Fruit fly (Drosophila melanogaster) whole organism, prepupa: Measurements from ENCODE around the gene Ace.

Experiments
- Blimp-1 ChIP-seq: fragments of 200-800 bp; sonication (Bioruptor generic); optimal IDR thresholded peaks from 3 replicates; lab custom pipeline; 2017; ENCODE audit warnings: missing biosample characterization, missing genetic modification characterization, mild to moderate bottlenecking, moderate library complexity, missing genetic modification reagents
- CG10631 ChIP-seq: fragments of 200-800 bp; sonication (Bioruptor generic); optimal IDR thresholded peaks from 2 replicates; lab custom pipeline; 2016; ENCODE audit warnings: missing biosample characterization, missing genetic modification characterization
- CG11294 ChIP-seq: fragments of 200-800 bp; sonication (Bioruptor generic); IDR thresholded peaks from 2 replicates; pipeline ENCODE4 v1.3.6; 2022; ENCODE audit warnings: missing biosample characterization, missing genetic modification characterization
- CG11762 ChIP-seq: fragments of 200-800 bp; sonication (Bioruptor generic); optimal IDR thresholded peaks from 3 replicates; lab custom pipeline; 2016; ENCODE audit warnings: missing biosample characterization, missing genetic modification characterization; ENCODE audit not compliant: insufficient read depth
- CG15336 ChIP-seq: fragments of 200-800 bp; sonication (Bioruptor generic); IDR thresholded peaks from 2 replicates; pipeline ENCODE4 v1.3.6; 2022; ENCODE audit warnings: missing biosample characterization, missing genetic modification characterization
- CG16779 ChIP-seq: fragments of 200-800 bp; sonication (Bioruptor generic); optimal IDR thresholded peaks from 3 replicates; lab custom pipeline; 2017; ENCODE audit warnings: missing biosample characterization, mild to moderate bottlenecking, missing genetic modification characterization
- CG3032 ChIP-seq: fragments of 200-800 bp; optimal IDR thresholded peaks from 2 replicates; lab custom pipeline; 2019; ENCODE audit warnings: missing biosample characterization, mild to moderate bottlenecking, missing genetic modification characterization, moderate library complexity
- CG31627 ChIP-seq: fragments of 200-800 bp; sonication (Bioruptor generic); optimal IDR thresholded peaks from 3 replicates; lab custom pipeline; 2016; ENCODE audit warnings: missing biosample characterization, missing genetic modification characterization
- CG32006 ChIP-seq: fragments of 200-800 bp; sonication (Bioruptor generic); optimal IDR thresholded peaks from 3 replicates; lab custom pipeline; 2017; ENCODE audit warnings: missing biosample characterization, mild to moderate bottlenecking, missing genetic modification characterization
- CG3919 ChIP-seq: fragments of 200-800 bp; sonication (Bioruptor generic); optimal IDR thresholded peaks from 3 replicates; lab custom pipeline; 2016; ENCODE audit warnings: missing biosample characterization, missing genetic modification characterization
- CG6276 ChIP-seq: fragments of 200-800 bp; sonication (Bioruptor generic); optimal IDR thresholded peaks from 2 replicates; lab custom pipeline; 2017; ENCODE audit warnings: missing biosample characterization, mild to moderate bottlenecking, missing genetic modification characterization
- CG6792 ChIP-seq: fragments of 200-800 bp; sonication (Bioruptor generic); optimal IDR thresholded peaks from 3 replicates; lab custom pipeline; 2016; ENCODE audit warnings: missing biosample characterization, missing genetic modification characterization
- CG6854 ChIP-seq: fragments of 200-800 bp; sonication (Bioruptor generic); optimal IDR thresholded peaks from 2 replicates; lab custom pipeline; 2017; ENCODE audit warnings: missing biosample characterization, mild to moderate bottlenecking, missing genetic modification characterization
- CG7368 ChIP-seq: fragments of 200-800 bp; sonication (Bioruptor generic); optimal IDR thresholded peaks from 3 replicates; lab custom pipeline; 2016; ENCODE audit warnings: missing biosample characterization, missing genetic modification characterization
- CG8119 ChIP-seq: fragments of 200-800 bp; sonication (Bioruptor generic); IDR thresholded peaks from 3 replicates; pipeline ENCODE4 v1.3.6; 2022; ENCODE audit warnings: missing biosample characterization, missing genetic modification characterization
- CG8632 ChIP-seq: fragments of 200-800 bp; sonication (Bioruptor generic); optimal IDR thresholded peaks from 3 replicates; lab custom pipeline; 2016; ENCODE audit warnings: missing biosample characterization, missing genetic modification characterization
- CG9139 ChIP-seq: fragments of 200-800 bp; sonication (Bioruptor generic); optimal IDR thresholded peaks from 3 replicates; lab custom pipeline; 2017; ENCODE audit warnings: missing biosample characterization, mild to moderate bottlenecking, missing genetic modification characterization
- Eip75B ChIP-seq: fragments of 200-800 bp; sonication (Bioruptor generic); optimal IDR thresholded peaks from 3 replicates; lab custom pipeline; 2016; ENCODE audit warnings: missing biosample characterization, missing genetic modification characterization
- Eip78C ChIP-seq: fragments of 200-800 bp; sonication (Bioruptor generic); peaks from one replicate; lab custom pipeline; 2016; ENCODE audit warnings: missing biosample characterization, missing genetic modification characterization
- Ets21C ChIP-seq: fragments of 200-800 bp; sonication (Bioruptor generic); optimal IDR thresholded peaks from 3 replicates; lab custom pipeline; 2016; ENCODE audit warnings: missing biosample characterization, missing genetic modification characterization
- Ets96B ChIP-seq: fragments of 200-800 bp; optimal IDR thresholded peaks from 2 replicates; lab custom pipeline; 2019; ENCODE audit warnings: missing biosample characterization, mild to moderate bottlenecking, missing genetic modification characterization, moderate library complexity
- Gug ChIP-seq: fragments of 200-800 bp; sonication (Bioruptor generic); IDR thresholded peaks from 2 replicates; pipeline ENCODE4 v1.3.6; 2022; ENCODE audit warnings: missing biosample characterization, missing genetic modification characterization
- Hr38 ChIP-seq: sonication (Bioruptor generic); optimal IDR thresholded peaks from 2 replicates; lab custom pipeline; 2016; ENCODE audit warnings: missing biosample characterization, missing genetic modification characterization
- Hr39 ChIP-seq: fragments of 200-800 bp; sonication (Bioruptor generic); optimal IDR thresholded peaks from 2 replicates; lab custom pipeline; 2016; ENCODE audit warnings: missing biosample characterization, missing genetic modification characterization
- Hr4 ChIP-seq: fragments of 200-800 bp; sonication (Bioruptor generic); optimal IDR thresholded peaks from 3 replicates; lab custom pipeline; 2016; ENCODE audit warnings: missing biosample characterization, missing genetic modification characterization
- Lpt ChIP-seq: fragments of 200-800 bp; sonication (Bioruptor generic); optimal IDR thresholded peaks from 3 replicates; lab custom pipeline; 2016; ENCODE audit warnings: missing biosample characterization, missing genetic modification characterization
- Met ChIP-seq: fragments of 200-800 bp; sonication (Bioruptor generic); optimal IDR thresholded peaks from 3 replicates; lab custom pipeline; 2016; ENCODE audit warnings: missing biosample characterization, missing genetic modification characterization
- Smox ChIP-seq: fragments of 200-800 bp; sonication (Bioruptor generic); optimal IDR thresholded peaks from 3 replicates; lab custom pipeline; 2016; ENCODE audit warnings: missing biosample characterization, missing genetic modification characterization
- Sox102F ChIP-seq: fragments of 200-800 bp; sonication (Bioruptor generic); optimal IDR thresholded peaks from 2 replicates; lab custom pipeline; 2016; ENCODE audit warnings: missing biosample characterization, mild to moderate bottlenecking, missing genetic modification characterization
- Sox14 ChIP-seq: fragments of 200-800 bp; sonication (Bioruptor generic); optimal IDR thresholded peaks from 3 replicates; lab custom pipeline; 2016; ENCODE audit warnings: missing biosample characterization, missing genetic modification characterization
- Sox15 ChIP-seq: fragments of 200-800 bp; sonication (Bioruptor generic); optimal IDR thresholded peaks from 3 replicates; lab custom pipeline; 2016; ENCODE audit warnings: missing biosample characterization, missing genetic modification characterization
- achi ChIP-seq: fragments of 200-800 bp; sonication (Bioruptor generic); optimal IDR thresholded peaks from 3 replicates; lab custom pipeline; 2016; ENCODE audit warnings: missing biosample characterization, missing genetic modification characterization
- cyc ChIP-seq: fragments of 200-800 bp; sonication (Bioruptor generic); optimal IDR thresholded peaks from 3 replicates; lab custom pipeline; 2016; ENCODE audit warnings: missing biosample characterization, missing genetic modification characterization
- dac ChIP-seq: fragments of 200-800 bp; sonication (Bioruptor generic); optimal IDR thresholded peaks from 2 replicates; lab custom pipeline; 2017; ENCODE audit warnings: missing biosample characterization, mild to moderate bottlenecking, missing genetic modification characterization
- dsx ChIP-seq: fragments of 200-800 bp; optimal IDR thresholded peaks from 3 replicates; lab custom pipeline; 2019; ENCODE audit warnings: missing biosample characterization, mild to moderate bottlenecking, missing genetic modification characterization, moderate library complexity; ENCODE audit not compliant: poor library complexity, severe bottlenecking
- eg ChIP-seq: fragments of 200-800 bp; sonication (Bioruptor generic); IDR thresholded peaks from 3 replicates; pipeline ENCODE4 v1.3.6; 2022; ENCODE audit warnings: missing biosample characterization, missing genetic modification characterization
- esn ChIP-seq: fragments of 200-800 bp; sonication (Bioruptor generic); optimal IDR thresholded peaks from 2 replicates; lab custom pipeline; 2016; ENCODE audit warnings: missing biosample characterization, mild to moderate bottlenecking, missing genetic modification characterization, moderate library complexity
- fd85E ChIP-seq: fragments of 200-800 bp; sonication (Bioruptor generic); optimal IDR thresholded peaks from 3 replicates; lab custom pipeline; 2016; ENCODE audit warnings: missing biosample characterization, missing genetic modification characterization
- fkh ChIP-seq: fragments of 200-800 bp; sonication (Bioruptor generic); optimal IDR thresholded peaks from 3 replicates; lab custom pipeline; 2017; ENCODE audit warnings: missing biosample characterization, mild to moderate bottlenecking, missing genetic modification characterization, moderate library complexity
- pdm3 ChIP-seq: fragments of 200-800 bp; sonication (Bioruptor generic); optimal IDR thresholded peaks from 3 replicates; lab custom pipeline; 2016; ENCODE audit warnings: missing biosample characterization, missing genetic modification characterization
- salr ChIP-seq, 2 experiments: fragments of 200-800 bp; sonication (Bioruptor generic); optimal IDR thresholded peaks; 3 replicates each; lab custom pipeline; 2016 to 2018; ENCODE audit warnings: missing biosample characterization in 2 of 2, missing genetic modification characterization in 2 of 2, mild to moderate bottlenecking in 1 of 2
- svp ChIP-seq: fragments of 200-800 bp; sonication (Bioruptor generic); peaks from one replicate; lab custom pipeline; 2016; ENCODE audit warnings: missing biosample characterization, missing genetic modification characterization
- vri ChIP-seq: fragments of 200-800 bp; sonication (Bioruptor generic); optimal IDR thresholded peaks from 3 replicates; lab custom pipeline; 2016; ENCODE audit warnings: missing biosample characterization, mild to moderate bottlenecking, missing genetic modification characterization

Gene Ace

DNA sequence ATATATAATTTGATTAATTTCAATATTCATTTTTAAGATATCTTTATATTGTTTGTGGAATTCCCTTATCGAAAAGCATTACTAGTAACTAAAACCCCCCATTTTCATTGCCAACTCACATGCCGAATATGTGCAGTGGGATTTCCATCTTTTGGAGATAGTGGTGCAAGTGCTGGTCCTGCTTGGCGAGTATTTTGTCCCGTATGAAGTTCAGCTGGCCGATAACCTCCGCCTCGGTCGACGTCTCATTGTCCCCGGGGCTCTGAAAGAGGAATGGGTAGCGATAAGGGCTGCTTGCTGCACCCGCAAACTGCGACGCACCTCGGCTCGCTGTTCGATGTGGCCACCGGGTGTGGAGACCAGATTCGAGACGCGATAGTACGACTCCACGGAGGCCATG lies 11.3 kb upstream of the Ace start:
- TF ChIP-seq CG9139 = no peak
- no peak for TF ChIP-seq Ets96B (tag; lab: Kevin White, UChicago)
- TF ChIP-seq Lpt (GFP tag; lab: Kevin White, UChicago) = no peak
- no peak for TF ChIP-seq Gug (GFP tag; lab: Robert Waterston, UW)
- TF ChIP-seq Eip78C (GFP tag; lab: Kevin White, UChicago) = peak; percentile 1
- TF ChIP-seq CG3919 (GFP tag; lab: Kevin White, UChicago) = no peak
- no peak for TF ChIP-seq Sox15
- no peak for TF ChIP-seq vri (GFP tag; lab: Kevin White, UChicago)
- TF ChIP-seq CG11294 = no peak
- no peak for TF ChIP-seq cyc (GFP tag; lab: Kevin White, UChicago)
- TF ChIP-seq achi (GFP tag; lab: Kevin White, UChicago) = no peak
- no peak for TF ChIP-seq Smox (GFP tag; lab: Kevin White, UChicago)
- peak; percentile 7 for TF ChIP-seq Sox14 (GFP tag; lab: Kevin White, UChicago)
- TF ChIP-seq CG7368 (GFP tag; lab: Kevin White, UChicago) = no peak
- no peak for TF ChIP-seq CG6276 (GFP tag; lab: Kevin White, UChicago)
- peak; percentile 100 for TF ChIP-seq svp (GFP tag; lab: Kevin White, UChicago)
- TF ChIP-seq dsx = no peak
- no peak for TF ChIP-seq fkh
- TF ChIP-seq CG6854 (GFP tag; lab: Kevin White, UChicago) = no peak
- TF ChIP-seq Blimp-1 (GFP tag; lab: Kevin White, UChicago) = no peak
- no peak for TF ChIP-seq fd85E (GFP tag; lab: Kevin White, UChicago)
- TF ChIP-seq Hr39 (GFP tag; lab: Kevin White, UChicago) = no peak
- TF ChIP-seq Met = no peak
- TF ChIP-seq, all 60 proteins: peak for 3

dm6 chr3R:13264061-13264661 lies 4.8 kb upstream of the Ace start, which contains the start of gene Ravus:
Gene Ravus (minus strand): TSS chr3R:13264061.
- TF ChIP-seq CG10631 (GFP tag; lab: Kevin White, UChicago) (no peak), vri (GFP tag; lab: Kevin White, UChicago) (no peak), CG6792 (GFP tag; lab: Kevin White, UChicago) (peak; percentile 15), esn (peak; percentile 61), dac (GFP tag; lab: Kevin White, UChicago) (no peak), pdm3 (GFP tag; lab: Kevin White, UChicago) (no peak), Sox14 (GFP tag; lab: Kevin White, UChicago) (peak; percentile 69), achi (GFP tag; lab: Kevin White, UChicago) (peak; percentile 72), cyc (GFP tag; lab: Kevin White, UChicago) (peak; percentile 52), Ets21C (GFP tag; lab: Kevin White, UChicago) (no peak), CG8119 (GFP tag; lab: Robert Waterston, UW) (no peak), CG3032 (tag; lab: Kevin White, UChicago) (peak; percentile 63), Sox102F (GFP tag; lab: Kevin White, UChicago) (no peak), CG16779 (tag; lab: Kevin White, UChicago) (no peak), Eip78C (GFP tag; lab: Kevin White, UChicago) (peak; percentile 76), svp (GFP tag; lab: Kevin White, UChicago) (peak; percentile 79), CG11294 (no peak), eg (peak; percentile 30; the same call in 1 of the 3 replicates), Eip75B (GFP tag; lab: Kevin White, UChicago) (no peak), Gug (GFP tag; lab: Robert Waterston, UW) (no peak), CG11762 (GFP tag; lab: Kevin White, UChicago) (peak; percentile 34), Hr4 (GFP tag; lab: Kevin White, UChicago) (no peak), Hr38 (no peak), CG7368 (GFP tag; lab: Kevin White, UChicago) (peak; percentile 20), Sox15 (peak; percentile 36), salr (GFP tag; optimal IDR thresholded peaks at IDR 0.05; lab: Kevin White, UChicago) (no peak), CG31627 (peak; percentile 70), CG15336 (GFP tag; lab: Robert Waterston, UW) (no peak), Ets96B (tag; lab: Kevin White, UChicago) (peak; percentile 42), CG32006 (no peak), CG8632 (GFP tag; lab: Kevin White, UChicago) (no peak), Blimp-1 (GFP tag; lab: Kevin White, UChicago) (no peak), Met (no peak)
